Fruit fly (Drosophila melanogaster) whole organism, embryonic: ENCODE data around the gene CG43245.

Experiments
- Abd-B ChIP-seq: fragments of 200-800 bp; sonication (Bioruptor generic); optimal IDR thresholded peaks from 2 replicates; lab custom pipeline; 2018; ENCODE audit warnings: missing biosample characterization, mild to moderate bottlenecking, missing genetic modification characterization, moderate library complexity
- CG10565 ChIP-seq: fragments of 200-800 bp; sonication (Bioruptor generic); optimal IDR thresholded peaks from 3 replicates; lab custom pipeline; 2016; ENCODE audit warnings: missing biosample characterization, mild to moderate bottlenecking, missing genetic modification characterization
- CG11398 ChIP-seq: fragments of 200-800 bp; sonication (Bioruptor generic); optimal IDR thresholded peaks from 2 replicates; lab custom pipeline; 2016; ENCODE audit warnings: missing biosample characterization, missing genetic modification characterization
- CG12769 ChIP-seq: fragments of 200-800 bp; sonication (Bioruptor generic); optimal IDR thresholded peaks from 2 replicates; lab custom pipeline; 2019; ENCODE audit warnings: missing biosample characterization, mild to moderate bottlenecking, missing genetic modification characterization, moderate library complexity
- CG12942 ChIP-seq: fragments of 200-800 bp; sonication (Bioruptor generic); optimal IDR thresholded peaks from 3 replicates; lab custom pipeline; 2016; ENCODE audit warnings: missing biosample characterization, missing genetic modification characterization
- CG1602 ChIP-seq: fragments of 200-800 bp; sonication (Bioruptor generic); optimal IDR thresholded peaks from 3 replicates; lab custom pipeline; 2016; ENCODE audit warnings: missing biosample characterization, missing genetic modification characterization
- CG18599 ChIP-seq: fragments of 200-800 bp; sonication (Bioruptor generic); optimal IDR thresholded peaks from 3 replicates; lab custom pipeline; 2017; ENCODE audit warnings: missing biosample characterization, missing genetic modification characterization, mild to moderate bottlenecking, moderate library complexity, missing genetic modification reagents
- CG18619 ChIP-seq: fragments of 200-800 bp; sonication (Bioruptor generic); optimal IDR thresholded peaks from 3 replicates; lab custom pipeline; 2017; ENCODE audit warnings: missing biosample characterization, mild to moderate bottlenecking, missing genetic modification characterization
- CG2678 ChIP-seq: fragments of 200-800 bp; sonication (Bioruptor generic); optimal IDR thresholded peaks from 3 replicates; lab custom pipeline; 2019; ENCODE audit warnings: missing biosample characterization, mild to moderate bottlenecking, missing genetic modification characterization, moderate library complexity
- CG2712 ChIP-seq: fragments of 200-800 bp; optimal IDR thresholded peaks from 3 replicates; lab custom pipeline; 2019; ENCODE audit warnings: missing biosample characterization, mild to moderate bottlenecking, missing genetic modification characterization, moderate library complexity
- CG2875 ChIP-seq: fragments of 200-800 bp; sonication (Bioruptor generic); optimal IDR thresholded peaks from 2 replicates; lab custom pipeline; 2017; ENCODE audit warnings: missing biosample characterization, mild to moderate bottlenecking, missing genetic modification characterization, missing genetic modification reagents
- CG32532 ChIP-seq: fragments of 200-800 bp; sonication (Bioruptor generic); IDR thresholded peaks from 2 replicates; pipeline ENCODE4 v1.3.6; 2022; ENCODE audit warnings: missing biosample characterization, missing genetic modification characterization
- CG3407 ChIP-seq: fragments of 200-800 bp; sonication (Bioruptor generic); optimal IDR thresholded peaks from 2 replicates; lab custom pipeline; 2018; ENCODE audit warnings: missing biosample characterization, mild to moderate bottlenecking, missing genetic modification characterization
- CG6272 ChIP-seq: fragments of 200-800 bp; sonication (Bioruptor generic); IDR thresholded peaks from 2 replicates; pipeline ENCODE4 v1.3.6; 2022; ENCODE audit warnings: missing biosample characterization, missing genetic modification characterization
- CG6654 ChIP-seq: fragments of 200-800 bp; sonication (Bioruptor generic); optimal IDR thresholded peaks from 2 replicates; lab custom pipeline; 2017; ENCODE audit warnings: missing biosample characterization, mild to moderate bottlenecking, missing genetic modification characterization
- CG7963 ChIP-seq: fragments of 200-800 bp; sonication (Bioruptor generic); IDR thresholded peaks from 3 replicates; pipeline ENCODE4 v1.3.6; 2022; ENCODE audit warnings: missing biosample characterization, missing genetic modification characterization; ENCODE audit not compliant: partially characterized antibody
- CkIIα-i1 ChIP-seq: fragments of 200-800 bp; sonication (Bioruptor generic); IDR thresholded peaks from 2 replicates; pipeline ENCODE4 v1.3.6; 2022; ENCODE audit warnings: missing biosample characterization, missing genetic modification characterization
- D19B ChIP-seq: fragments of 200-800 bp; sonication (Bioruptor generic); optimal IDR thresholded peaks from 2 replicates; lab custom pipeline; 2017; ENCODE audit warnings: missing biosample characterization, mild to moderate bottlenecking, missing genetic modification characterization
- Doc3 ChIP-seq: fragments of 200-800 bp; sonication (Bioruptor generic); IDR thresholded peaks from 3 replicates; pipeline ENCODE4 v1.3.6; 2022; ENCODE audit warnings: missing biosample characterization, missing genetic modification characterization; ENCODE audit not compliant: partially characterized antibody
- Drgx ChIP-seq: fragments of 200-800 bp; sonication (Bioruptor generic); IDR thresholded peaks from 2 replicates; pipeline ENCODE4 v1.3.6; 2022; ENCODE audit warnings: missing biosample characterization, missing genetic modification characterization
- Myb ChIP-seq: fragments of 200-800 bp; sonication (Bioruptor generic); optimal IDR thresholded peaks from 2 replicates; lab custom pipeline; 2016; ENCODE audit warnings: missing biosample characterization, missing genetic modification characterization
- Nf-YA ChIP-seq: fragments of 200-800 bp; sonication (Bioruptor generic); IDR thresholded peaks from 2 replicates; pipeline ENCODE4 v1.3.6; 2022; ENCODE audit warnings: missing biosample characterization, missing genetic modification characterization
- Nf-YB ChIP-seq: fragments of 200-800 bp; sonication (Bioruptor generic); optimal IDR thresholded peaks from 3 replicates; lab custom pipeline; 2019; ENCODE audit warnings: missing biosample characterization, mild to moderate bottlenecking, missing genetic modification characterization, moderate library complexity
- ab ChIP-seq: fragments of 200-800 bp; sonication (Bioruptor generic); optimal IDR thresholded peaks from 2 replicates; lab custom pipeline; 2016; ENCODE audit warnings: missing biosample characterization, missing genetic modification characterization
- btn ChIP-seq: fragments of 200-800 bp; sonication (Bioruptor generic); optimal IDR thresholded peaks from 2 replicates; lab custom pipeline; 2016; ENCODE audit warnings: missing biosample characterization, missing genetic modification characterization
- chif ChIP-seq, 2 experiments: fragments of 200-800 bp; sonication (Bioruptor generic); optimal IDR thresholded peaks; 3 replicates each; lab custom pipeline; 2016; ENCODE audit warnings: missing biosample characterization in 2 of 2, missing genetic modification characterization in 2 of 2
- chn ChIP-seq: fragments of 200-800 bp; sonication (Bioruptor generic); optimal IDR thresholded peaks from 2 replicates; lab custom pipeline; 2016; ENCODE audit warnings: missing biosample characterization, missing genetic modification characterization
- dmrt99B ChIP-seq: fragments of 200-800 bp; sonication (Bioruptor generic); optimal IDR thresholded peaks from 2 replicates; lab custom pipeline; 2018; ENCODE audit warnings: missing biosample characterization, mild to moderate bottlenecking, missing genetic modification characterization, moderate library complexity
- exex ChIP-seq: fragments of 200-800 bp; sonication (Bioruptor generic); optimal IDR thresholded peaks from 4 replicates; lab custom pipeline; 2018; ENCODE audit warnings: missing biosample characterization, mild to moderate bottlenecking, missing genetic modification characterization, moderate library complexity
- grau ChIP-seq: fragments of 200-800 bp; optimal IDR thresholded peaks from 3 replicates; lab custom pipeline; 2019; ENCODE audit warnings: missing biosample characterization, mild to moderate bottlenecking, missing genetic modification characterization, moderate library complexity
- gsb-n ChIP-seq: fragments of 200-800 bp; sonication (Bioruptor generic); optimal IDR thresholded peaks from 3 replicates; lab custom pipeline; 2018; ENCODE audit warnings: missing biosample characterization, mild to moderate bottlenecking, missing genetic modification characterization
- hbn ChIP-seq: fragments of 200-800 bp; sonication (Bioruptor generic); IDR thresholded peaks from 2 replicates; pipeline ENCODE4 v1.3.6; 2022; ENCODE audit warnings: missing biosample characterization, missing genetic modification characterization; ENCODE audit not compliant: partially characterized antibody
- kay ChIP-seq: fragments of 200-800 bp; sonication (Bioruptor generic); optimal IDR thresholded peaks from 2 replicates; lab custom pipeline; 2016; ENCODE audit warnings: missing biosample characterization, missing genetic modification characterization
- ken ChIP-seq: fragments of 200-800 bp; sonication (Bioruptor generic); IDR thresholded peaks from 3 replicates; pipeline ENCODE4 v1.3.6; 2022; ENCODE audit warnings: missing biosample characterization, missing genetic modification characterization
- knrl ChIP-seq: fragments of 200-800 bp; sonication (Bioruptor generic); IDR thresholded peaks from 3 replicates; pipeline ENCODE4 v1.3.6; 2022; ENCODE audit warnings: missing biosample characterization, missing genetic modification characterization; ENCODE audit not compliant: partially characterized antibody
- luna ChIP-seq: fragments of 200-800 bp; sonication (Bioruptor generic); optimal IDR thresholded peaks from 2 replicates; lab custom pipeline; 2016; ENCODE audit warnings: missing biosample characterization, missing genetic modification characterization
- nerfin-1 ChIP-seq: fragments of 200-800 bp; sonication (Bioruptor generic); optimal IDR thresholded peaks from 3 replicates; lab custom pipeline; 2019; ENCODE audit warnings: missing biosample characterization, mild to moderate bottlenecking, missing genetic modification characterization, moderate library complexity
- p53 ChIP-seq: fragments of 200-800 bp; sonication (Bioruptor generic); optimal IDR thresholded peaks from 2 replicates; lab custom pipeline; 2016; ENCODE audit warnings: missing biosample characterization, missing genetic modification characterization
- prd ChIP-seq, 3 experiments: fragments of >200 bp in 2 of 3; fragments of 200-800 bp in 1 of 3; sonication (Bioruptor generic) in 1 of 3; optimal IDR thresholded peaks in 2 of 3; IDR thresholded peaks in 1 of 3; 2 replicates in 2 of 3; 3 replicates in 1 of 3; pipeline versions ENCODE4 v1.3.6 to Lab custom; 2017 to 2022; ENCODE audit warnings: missing biosample characterization in 1 of 3, missing genetic modification characterization in 1 of 3
- sc ChIP-seq, 3 experiments: fragments of >200 bp in 2 of 3; fragments of 200-800 bp in 1 of 3; sonication (Bioruptor generic) in 1 of 3; optimal IDR thresholded peaks; 2 replicates in 2 of 3; 3 replicates in 1 of 3; lab custom pipeline; 2017; ENCODE audit warnings: mild to moderate bottlenecking in 1 of 3, missing biosample characterization in 1 of 3, missing genetic modification characterization in 1 of 3, missing genetic modification reagents in 1 of 3
- shn ChIP-seq: fragments of 200-800 bp; sonication (Bioruptor generic); optimal IDR thresholded peaks from 3 replicates; lab custom pipeline; 2016; ENCODE audit warnings: missing biosample characterization, missing genetic modification characterization
- slbo ChIP-seq: fragments of 200-800 bp; sonication (Bioruptor generic); IDR thresholded peaks from 2 replicates; pipeline ENCODE4 v1.3.6; 2022; ENCODE audit warnings: missing biosample characterization, missing genetic modification characterization
- sna ChIP-seq: fragments of 200-800 bp; sonication (Bioruptor generic); IDR thresholded peaks from 2 replicates; pipeline ENCODE4 v1.3.6; 2022; ENCODE audit warnings: missing biosample characterization, missing genetic modification characterization; ENCODE audit not compliant: partially characterized antibody
- stwl ChIP-seq: fragments of 200-800 bp; sonication (Bioruptor generic); optimal IDR thresholded peaks from 3 replicates; lab custom pipeline; 2018; ENCODE audit warnings: missing biosample characterization, mild to moderate bottlenecking, missing genetic modification characterization, moderate library complexity
- vnd ChIP-seq: fragments of 200-800 bp; sonication (Bioruptor generic); IDR thresholded peaks from 3 replicates; pipeline ENCODE4 v1.3.6; 2022; ENCODE audit warnings: missing biosample characterization, missing genetic modification characterization; ENCODE audit not compliant: partially characterized antibody
- vvl ChIP-seq: fragments of 200-800 bp; sonication (Bioruptor generic); IDR thresholded peaks from 2 replicates; pipeline ENCODE4 v1.3.6; 2022; ENCODE audit warnings: missing biosample characterization, missing genetic modification characterization
- zen2 ChIP-seq: fragments of 200-800 bp; sonication (Bioruptor generic); IDR thresholded peaks from 3 replicates; pipeline ENCODE4 v1.3.6; 2022; ENCODE audit warnings: missing biosample characterization, missing genetic modification characterization; ENCODE audit not compliant: partially characterized antibody

Gene CG43245

dm6 chr3L:10785988-10786706, 14.4 kb downstream of the CG43245 start (continued):
- TF ChIP-seq CG2875 (GFP tag; lab: Kevin White, UChicago) (no peak), CG6272 (GFP tag; lab: Robert Waterston, UW) (no peak), sna (GFP tag; lab: Robert Waterston, UW) (no peak), CG10565 (no peak), CG1602 (no peak), Doc3 (GFP tag; lab: Robert Waterston, UW) (no peak), Nf-YB (GFP tag; lab: Kevin White, UChicago) (no peak), CG18619 (peak; percentile 23), knrl (GFP tag; lab: Robert Waterston, UW) (no peak), Abd-B (GFP tag; lab: Kevin White, UChicago) (no peak), ken (GFP tag; lab: Robert Waterston, UW) (no peak), p53 (GFP tag; lab: Kevin White, UChicago) (no peak), D19B (GFP tag; lab: Kevin White, UChicago) (no peak), luna (no peak), prd (optimal IDR thresholded peaks at IDR 0.05; lab: Kevin White, UChicago) (no peak), prd (GFP tag; IDR thresholded peaks at IDR 0.05; lab: Robert Waterston, UW) (0 out of 3 replicates have a peak, but pooled peaks have one; percentile 13), chn (GFP tag; lab: Kevin White, UChicago) (no peak), slbo (GFP tag; lab: Robert Waterston, UW) (no peak; the same call in 1 of the 2 replicates), grau (tag; lab: Kevin White, UChicago) (peak; percentile 50), vvl (0 out of 2 replicates have a peak, but pooled peaks have one; percentile 8), btn (GFP tag; lab: Kevin White, UChicago) (no peak), exex (tag; lab: Kevin White, UChicago) (no peak), ab (GFP tag; lab: Kevin White, UChicago) (no peak), CG2712 (tag; lab: Kevin White, UChicago) (peak; percentile 50), dmrt99B (peak; percentile 80), CG11398 (GFP tag; lab: Kevin White, UChicago) (no peak), CG7963 (GFP tag; lab: Robert Waterston, UW) (no peak), CG12769 (tag; lab: Kevin White, UChicago) (peak; percentile 14), Drgx (GFP tag; lab: Robert Waterston, UW) (peak; percentile 14; the same call in 1 of the 2 replicates), zen2 (no peak), CG12942 (GFP tag; lab: Kevin White, UChicago) (no peak), CG18599 (GFP tag; lab: Kevin White, UChicago) (no peak), gsb-n (no peak), Nf-YA (GFP tag; lab: Robert Waterston, UW) (0 out of 2 replicates have a peak, but pooled peaks have one; percentile 13), nerfin-1 (tag; lab: Kevin White, UChicago) (no peak), CG6654 (GFP tag; lab: Kevin White, UChicago) (no peak), CG2678 (peak; percentile 58), vnd (GFP tag; lab: Robert Waterston, UW) (no peak), hbn (no peak), sc (optimal IDR thresholded peaks at IDR 0.05; lab: Kevin White, UChicago) (no peak), sc (GFP tag; optimal IDR thresholded peaks at IDR 0.05; lab: Kevin White, UChicago) (no peak), Myb (GFP tag; lab: Kevin White, UChicago) (no peak), shn (GFP tag; lab: Kevin White, UChicago) (no peak), kay (peak; percentile 40), stwl (no peak), CG3407 (no peak), CkIIα-i1 (no peak), chif (GFP tag; optimal IDR thresholded peaks at IDR 0.05; lab: Kevin White, UChicago) (no peak), CG32532 (GFP tag; lab: Robert Waterston, UW) (peak; percentile 17; the same call in 1 of the 2 replicates)
